Fruit fly (Drosophila melanogaster) whole organism, prepupa: ENCODE data around the gene Mp.

Source experiments
- CG6276 ChIP-seq: fragments of 200-800 bp; sonication (Bioruptor generic); optimal IDR thresholded peaks from 2 replicates; lab custom pipeline; 2017; ENCODE audit warnings: missing biosample characterization, mild to moderate bottlenecking, missing genetic modification characterization
- Ets96B ChIP-seq: fragments of 200-800 bp; optimal IDR thresholded peaks from 2 replicates; lab custom pipeline; 2019; ENCODE audit warnings: missing biosample characterization, mild to moderate bottlenecking, missing genetic modification characterization, moderate library complexity
- Sox102F ChIP-seq: fragments of 200-800 bp; sonication (Bioruptor generic); optimal IDR thresholded peaks from 2 replicates; lab custom pipeline; 2016; ENCODE audit warnings: missing biosample characterization, mild to moderate bottlenecking, missing genetic modification characterization

DNA sequence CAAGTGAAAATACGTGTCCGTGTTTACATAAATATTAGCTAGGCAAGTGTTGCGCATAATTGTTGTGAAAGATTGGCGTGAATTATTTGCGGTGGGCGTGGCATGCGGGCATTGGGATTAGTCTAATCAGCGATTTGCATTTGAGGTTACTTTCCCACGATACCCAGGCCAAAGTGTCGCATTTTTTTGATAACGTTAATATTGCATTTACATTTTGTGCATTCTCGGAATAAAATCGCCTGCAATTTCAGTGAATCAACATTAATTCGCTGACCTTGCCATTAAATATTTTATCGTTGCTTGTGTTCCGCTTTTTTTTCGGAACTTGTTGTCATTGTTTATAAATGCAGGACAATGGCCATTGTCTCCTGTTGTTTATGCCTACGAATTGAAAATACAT is 3.7 kb downstream of the Mp start:
- TF ChIP-seq Ets96B (tag; lab: Kevin White, UChicago) (no peak), Sox102F (no peak), CG6276 (GFP tag; lab: Kevin White, UChicago) (no peak)
